Worm (Caenorhabditis elegans): Measurements from ENCODE around the gene ctsa-3.2.
A peak's percentile ranks its signal among the peaks of the same experiment; 100 is the strongest.

The ctsa-3.2 gene

ce11 chrII:9838260-9838935 is 36.6 kb upstream of the ctsa-3.2 start, which contains the start of gene arrd-4:
arrd-4 (minus strand) TSS chrII:9838310.
- TF ChIP-seq ceh-14 (tag; optimal IDR thresholded peaks at IDR 0.05) (peak; percentile 40), nfya-1 (tag; optimal IDR thresholded peaks at IDR 0.05) (peak; percentile 9), unc-42 (tag; optimal IDR thresholded peaks at IDR 0.05) (peak; percentile 91), mec-3 (tag; optimal IDR thresholded peaks at IDR 0.05; ENCODE audit: borderline replicate concordance) (no peak)

DNA sequence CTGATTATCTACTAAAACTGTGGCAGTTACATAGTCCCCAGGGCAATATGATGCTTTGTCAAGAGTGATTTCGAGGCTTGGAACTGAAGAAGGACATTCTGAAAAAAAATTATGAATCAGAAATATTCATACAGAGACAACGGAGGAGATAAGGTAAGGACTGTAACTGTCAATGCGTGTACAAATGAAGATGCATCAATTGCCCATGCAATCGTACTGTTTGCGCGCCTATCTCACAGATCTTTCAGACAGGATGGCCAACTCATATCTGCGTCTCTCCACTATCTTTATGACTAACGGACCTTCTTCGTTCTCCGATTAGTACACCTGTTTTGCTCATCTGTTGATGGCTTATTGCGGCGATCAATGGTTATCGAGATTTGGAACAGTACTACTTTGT is 34.7 kb upstream of the ctsa-3.2 start, which contains the start of gene ZK938.11:
Gene ZK938.11 (minus strand): TSS at position 101 of the 400 bp plus-strand sequence.
- TF ChIP-seq Y22D7AL.16 (tag; optimal IDR thresholded peaks at IDR 0.05), result no peak
- no peak for TF ChIP-seq npax-4 (tag; optimal IDR thresholded peaks at IDR 0.05)
- TF ChIP-seq ztf-16 (tag; optimal IDR thresholded peaks at IDR 0.05), result no peak
- no peak for TF ChIP-seq C08G9.2 (tag; optimal IDR thresholded peaks at IDR 0.05)
- no peak for TF ChIP-seq pat-9 (tag; optimal IDR thresholded peaks at IDR 0.05)
- TF ChIP-seq ceh-6 (GFP tag; optimal IDR thresholded peaks at IDR 0.05), result no peak

ce11 chrII:9841985-9842505 is 32.9 kb upstream of the ctsa-3.2 start, which contains the start of gene rnh-1.2:
rnh-1.2 (minus strand) TSS chrII:9842035.
- TF ChIP-seq fkh-10 (GFP tag; optimal IDR thresholded peaks at IDR 0.05), result no peak
- no peak for TF ChIP-seq madf-2 (tag; optimal IDR thresholded peaks at IDR 0.05)
- no peak for TF ChIP-seq F13H6.1 (tag; optimal IDR thresholded peaks at IDR 0.05)
- no peak for TF ChIP-seq ceh-18 (tag; optimal IDR thresholded peaks at IDR 0.05)
- TF ChIP-seq T23F11.4 (GFP tag; optimal IDR thresholded peaks at IDR 0.05), result no peak
- no peak for TF ChIP-seq odd-2 (tag; optimal IDR thresholded peaks at IDR 0.05)
- no peak for TF ChIP-seq K02D7.2 (tag; optimal IDR thresholded peaks at IDR 0.05)
- TF ChIP-seq hlh-13 (GFP tag; optimal IDR thresholded peaks at IDR 0.05), result no peak
- TF ChIP-seq dve-1 (tag; optimal IDR thresholded peaks at IDR 0.05), result no peak
- no peak for TF ChIP-seq sox-4 (tag; optimal IDR thresholded peaks at IDR 0.05)
- no peak for TF ChIP-seq sox-2 (GFP tag; IDR thresholded peaks at IDR 0.05)

DNA sequence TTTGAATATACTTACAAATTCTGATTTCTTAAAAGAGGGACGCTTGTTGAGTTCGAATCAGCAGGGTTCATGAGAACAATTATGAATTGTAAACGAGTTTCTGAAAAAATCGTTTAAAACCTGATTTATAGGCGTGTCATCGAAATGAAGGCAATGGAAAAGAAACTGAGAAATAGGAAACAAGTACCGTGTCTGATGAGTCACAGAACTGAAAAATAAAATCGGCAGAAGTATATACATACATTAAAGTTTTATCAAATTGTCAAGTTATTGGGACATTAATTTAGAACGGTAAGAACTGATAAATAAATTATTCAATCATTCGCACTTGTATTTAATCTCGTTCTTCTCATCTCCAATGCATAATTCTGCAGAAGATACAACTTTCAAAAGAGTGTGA is 29.7 kb upstream of the ctsa-3.2 start, which contains the start of gene chil-9:
Gene chil-9 (minus strand): TSS at position 101 of the 400 bp plus-strand sequence.
- TF ChIP-seq ama-1 (optimal IDR thresholded peaks at IDR 0.05), result no peak
- no peak for TF ChIP-seq dmd-4 (tag; optimal IDR thresholded peaks at IDR 0.05; ENCODE audit: borderline replicate concordance)
- TF ChIP-seq ceh-48 (tag; optimal IDR thresholded peaks at IDR 0.05), result no peak
- TF ChIP-seq ztf-16 (tag; optimal IDR thresholded peaks at IDR 0.05), result no peak
- no peak for TF ChIP-seq tbx-2 (tag; optimal IDR thresholded peaks at IDR 0.05)
- TF ChIP-seq hlh-6 (tag; optimal IDR thresholded peaks at IDR 0.05), result no peak

DNA sequence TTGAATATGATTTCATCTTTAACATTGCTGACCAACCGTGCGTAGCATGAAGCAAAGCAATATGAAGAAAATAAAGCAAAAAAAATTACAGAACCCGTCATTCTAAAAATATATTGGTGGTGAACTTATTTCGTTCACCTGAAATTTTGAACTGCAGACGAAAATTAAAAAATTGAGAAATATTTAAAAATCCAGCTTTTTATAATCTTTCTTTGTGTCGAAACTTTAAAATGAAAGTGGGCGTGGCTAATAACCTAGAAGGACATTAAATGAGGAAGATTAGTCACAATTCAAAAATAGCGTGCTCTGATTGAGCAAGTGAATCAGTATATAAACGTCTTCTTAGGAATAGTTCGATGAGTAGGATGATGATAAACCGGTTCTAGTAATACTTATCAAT is 25.5 kb upstream of the ctsa-3.2 start, which contains the start of gene old-2:
Gene old-2 (minus strand): TSS at position 101 of the 400 bp plus-strand sequence.
- TF ChIP-seq unc-3 (GFP tag; conservative IDR thresholded peaks at IDR 0.05), result no peak
- TF ChIP-seq unc-3 (tag; optimal IDR thresholded peaks at IDR 0.05), result no peak
- TF ChIP-seq ama-1 (optimal IDR thresholded peaks at IDR 0.05), result no peak
- no peak for TF ChIP-seq ceh-6 (GFP tag; optimal IDR thresholded peaks at IDR 0.05)
- TF ChIP-seq che-1 (tag; optimal IDR thresholded peaks at IDR 0.05), result no peak
- TF ChIP-seq lim-6 (tag; optimal IDR thresholded peaks at IDR 0.05), result no peak
- TF ChIP-seq zip-5 (tag; optimal IDR thresholded peaks at IDR 0.05), result no peak
- no peak for TF ChIP-seq sdc-2 (tag; optimal IDR thresholded peaks at IDR 0.05)
- no peak for TF ChIP-seq ceh-18 (tag; optimal IDR thresholded peaks at IDR 0.05)
- no peak for TF ChIP-seq rnt-1 (tag; optimal IDR thresholded peaks at IDR 0.05)
- no peak for TF ChIP-seq tbx-7 (tag; optimal IDR thresholded peaks at IDR 0.05)
- TF ChIP-seq mec-3 (tag; optimal IDR thresholded peaks at IDR 0.05; ENCODE audit: borderline replicate concordance), result no peak
- no peak for TF ChIP-seq hlh-6 (tag; optimal IDR thresholded peaks at IDR 0.05)
- no peak for TF ChIP-seq unc-42 (tag; optimal IDR thresholded peaks at IDR 0.05)
- TF ChIP-seq fax-1 (tag; optimal IDR thresholded peaks at IDR 0.05), result no peak
- no peak for TF ChIP-seq syd-9 (tag; optimal IDR thresholded peaks at IDR 0.05)
- TF ChIP-seq ceh-22 (tag; optimal IDR thresholded peaks at IDR 0.05), result no peak

All from whole organism, late embryonic.